Fruit fly (Drosophila melanogaster) whole organism: ENCODE results near the gene CycA.

Experiments used
- CG8478 ChIP-seq: fragments of >200 bp; optimal IDR thresholded peaks from 2 replicates; lab custom pipeline; 2018; ENCODE audit warnings: inconsistent platforms
- Dll ChIP-seq: fragments of >200 bp; optimal IDR thresholded peaks from 2 replicates; lab custom pipeline; 2017
- EcR ChIP-seq, 2 experiments: fragments of >200 bp; optimal IDR thresholded peaks; 2 replicates each; lab custom pipeline; 2017; ENCODE audit warnings: missing biosample characterization in 2 of 2, missing genetic modification characterization in 2 of 2, missing genetic modification reagents in 2 of 2
- pan ChIP-seq: fragments of >200 bp; optimal IDR thresholded peaks from 2 replicates; lab custom pipeline; 2017
- psq ChIP-seq: fragments of >200 bp; optimal IDR thresholded peaks from 2 replicates; lab custom pipeline; 2017
- usp ChIP-seq: fragments of >200 bp; optimal IDR thresholded peaks from 2 replicates; lab custom pipeline; 2017; ENCODE audit warnings: missing biosample characterization, missing genetic modification characterization, mixed read lengths

The CycA gene

dm6 chr3L:11836575-11837077 is 3.2 kb upstream of the CycA start, which contains the start of gene CG43064:
CG43064 (minus strand) TSS chr3L:11836721.
- TF ChIP-seq pan (no peak), usp (GFP tag; lab: Kevin White, UChicago) (no peak), CG8478 (lab: Kevin White, UChicago) (no peak), EcR (GFP tag; optimal IDR thresholded peaks at IDR 0.05; lab: Kevin White, UChicago) (no peak), Dll (lab: Kevin White, UChicago) (no peak), psq (lab: Kevin White, UChicago) (no peak)

- no peak for TF ChIP-seq Dll (lab: Kevin White, UChicago)
- TF ChIP-seq usp (GFP tag; lab: Kevin White, UChicago): no peak
- TF ChIP-seq EcR (GFP tag; optimal IDR thresholded peaks at IDR 0.05; lab: Kevin White, UChicago): no peak
Measured at dm6 chr3L:11832360-11833295, 750 bp downstream of the CycA start.

- TF ChIP-seq CG8478 (lab: Kevin White, UChicago) (no peak), usp (GFP tag; lab: Kevin White, UChicago) (no peak)
Measured at dm6 chr3L:11831199-11831598, 2.2 kb downstream of the CycA start.

dm6 chr3L:11828730-11829129 is 4.6 kb downstream of the CycA start, which contains the start of gene CG7264:
CG7264 (plus strand) TSS chr3L:11829030.
- no peak for TF ChIP-seq pan

- TF ChIP-seq psq (lab: Kevin White, UChicago) (no peak), CG8478 (lab: Kevin White, UChicago) (no peak), pan (no peak), usp (GFP tag; lab: Kevin White, UChicago) (no peak), Dll (lab: Kevin White, UChicago) (no peak), EcR (GFP tag; optimal IDR thresholded peaks at IDR 0.05; lab: Kevin White, UChicago) (no peak)
Measured at dm6 chr3L:11825560-11826153, 7.7 kb downstream of the CycA start, which contains the start of gene CG32095. CG32095 (minus strand) TSS chr3L:11825732.

- TF ChIP-seq usp (GFP tag; lab: Kevin White, UChicago) (no peak), psq (lab: Kevin White, UChicago) (no peak), EcR (GFP tag; optimal IDR thresholded peaks at IDR 0.05; lab: Kevin White, UChicago) (no peak), Dll (lab: Kevin White, UChicago) (no peak), CG8478 (lab: Kevin White, UChicago) (no peak), pan (no peak)
Measured at dm6 chr3L:11822446-11823334, 10.7 kb downstream of the CycA start, which contains the start of gene RpL10Ab. RpL10Ab (plus strand) TSS chr3L:11822851.

- TF ChIP-seq psq (lab: Kevin White, UChicago) (no peak), CG8478 (lab: Kevin White, UChicago) (no peak), pan (no peak), usp (GFP tag; lab: Kevin White, UChicago) (no peak), Dll (lab: Kevin White, UChicago) (no peak), EcR (GFP tag; optimal IDR thresholded peaks at IDR 0.05; lab: Kevin White, UChicago) (no peak)
Measured at dm6 chr3L:11821723-11822445, 11.5 kb downstream of the CycA start, which contains the start of the genes CG11597 and CG5946. CG11597 (minus strand) TSS chr3L:11822275. CG5946 (minus strand) TSS chr3L:11822275.

- TF ChIP-seq pan: no peak
- TF ChIP-seq Dll (lab: Kevin White, UChicago): peak; percentile 41
- no peak for TF ChIP-seq usp (GFP tag; lab: Kevin White, UChicago)
- TF ChIP-seq psq (lab: Kevin White, UChicago): no peak
- no peak for TF ChIP-seq CG8478 (lab: Kevin White, UChicago)
Measured at dm6 chr3L:11819639-11820456, 13.5 kb downstream of the CycA start.

dm6 chr3L:11816641-11817040 is 16.7 kb downstream of the CycA start:
- no peak for TF ChIP-seq CG8478 (lab: Kevin White, UChicago)

dm6 chr3L:11815220-11815797 is 18.1 kb downstream of the CycA start, which contains the start of gene CG14130:
CG14130 (plus strand) TSS chr3L:11815444.
- TF ChIP-seq pan (no peak), EcR (GFP tag; optimal IDR thresholded peaks at IDR 0.05; lab: Kevin White, UChicago) (no peak), psq (lab: Kevin White, UChicago) (no peak), CG8478 (lab: Kevin White, UChicago) (no peak), usp (GFP tag; lab: Kevin White, UChicago) (no peak), Dll (lab: Kevin White, UChicago) (no peak)
